Fruit fly (Drosophila melanogaster): ENCODE measurements around the gene rst.
A peak's percentile ranks its signal among the peaks of the same experiment; 100 is the strongest.

rst gene

DNA sequence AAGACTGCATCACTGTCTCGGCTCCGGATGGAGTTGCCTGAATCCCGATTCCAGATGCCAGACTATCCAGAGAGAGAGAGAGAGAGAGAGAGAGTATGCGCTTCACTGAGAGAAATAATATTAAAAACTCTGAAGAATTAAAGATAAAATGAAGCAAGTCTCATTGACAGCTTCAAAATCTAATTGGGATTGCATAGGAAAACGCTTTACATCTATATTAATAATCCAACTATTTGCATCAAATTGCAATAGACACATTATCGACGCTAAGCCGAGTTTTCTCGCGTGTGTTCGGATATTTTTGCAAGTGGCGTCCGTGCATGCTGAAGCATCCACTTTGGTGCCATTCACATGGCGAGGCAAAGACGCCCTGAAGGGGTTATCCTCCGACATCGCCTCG is 36.4 kb upstream of the rst start (continued):
- TF ChIP-seq jim (GFP tag; optimal IDR thresholded peaks at IDR 0.05) (no peak), woc (GFP tag; optimal IDR thresholded peaks at IDR 0.05) (peak; percentile 34), CG32264 (GFP tag; optimal IDR thresholded peaks at IDR 0.05) (no peak), sage (GFP tag; optimal IDR thresholded peaks at IDR 0.05) (no peak), Sp1 (GFP tag; optimal IDR thresholded peaks at IDR 0.05) (peak; percentile 33), ey (GFP tag; optimal IDR thresholded peaks at IDR 0.05) (peak; percentile 54), rgr (GFP tag; optimal IDR thresholded peaks at IDR 0.05) (peak; percentile 52)

DNA sequence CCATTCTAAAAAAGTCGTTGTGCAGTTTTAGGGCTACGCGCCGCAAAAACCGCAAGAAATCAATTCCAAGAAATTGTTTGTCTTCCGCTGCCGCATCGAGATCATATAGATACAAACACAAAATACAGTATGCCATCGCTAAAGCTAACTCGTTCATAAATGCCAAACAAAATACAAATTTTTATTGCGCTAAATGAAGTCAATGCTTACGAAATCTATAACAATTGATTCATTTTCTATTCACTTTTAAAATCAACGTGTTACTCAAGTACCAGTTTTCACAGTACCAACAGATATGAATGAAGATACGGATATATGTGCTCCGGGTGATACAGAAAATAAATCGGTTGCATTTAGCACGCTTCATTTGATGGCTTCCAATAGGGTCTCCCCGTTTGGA is 34.1 kb upstream of the rst start:
- TF ChIP-seq woc (GFP tag; optimal IDR thresholded peaks at IDR 0.05) (peak; percentile 17), HLH106 (tag; optimal IDR thresholded peaks at IDR 0.05) (peak; percentile 32), fru (GFP tag; optimal IDR thresholded peaks at IDR 0.05) (peak; percentile 27), rgr (GFP tag; optimal IDR thresholded peaks at IDR 0.05) (peak; percentile 31), Dfd (GFP tag; optimal IDR thresholded peaks at IDR 0.05) (no peak), Dif (GFP tag; optimal IDR thresholded peaks at IDR 0.05; ENCODE audit: partially characterized antibody) (no peak), ey (GFP tag; optimal IDR thresholded peaks at IDR 0.05) (peak; percentile 14), Hnf4 (GFP tag; optimal IDR thresholded peaks at IDR 0.05) (peak; percentile 27), foxo (GFP tag; optimal IDR thresholded peaks at IDR 0.05) (peak in 1 of 2 experiments; percentile 47), sv (GFP tag; optimal IDR thresholded peaks at IDR 0.05) (no peak), h (GFP tag; optimal IDR thresholded peaks at IDR 0.05) (peak; percentile 18)

dm6 chrX:3005759-3006158 is 32.1 kb upstream of the rst start:
- TF ChIP-seq pan (optimal IDR thresholded peaks at IDR 0.05), result no peak
- no peak for TF ChIP-seq usp (GFP tag; optimal IDR thresholded peaks at IDR 0.05)
- TF ChIP-seq Dif (GFP tag; optimal IDR thresholded peaks at IDR 0.05; ENCODE audit: partially characterized antibody), result no peak
- TF ChIP-seq jim (GFP tag; optimal IDR thresholded peaks at IDR 0.05), result no peak
- no peak for TF ChIP-seq CG32264 (GFP tag; optimal IDR thresholded peaks at IDR 0.05)
- no peak for TF ChIP-seq Myc (optimal IDR thresholded peaks at IDR 0.05)
- no peak for TF ChIP-seq ey (GFP tag; optimal IDR thresholded peaks at IDR 0.05)
- TF ChIP-seq Sp1 (GFP tag; optimal IDR thresholded peaks at IDR 0.05), result no peak
- no peak for TF ChIP-seq Jra (GFP tag; optimal IDR thresholded peaks at IDR 0.05)
- no peak for TF ChIP-seq CG9705 (GFP tag; optimal IDR thresholded peaks at IDR 0.05)
- TF ChIP-seq dmrt93B (GFP tag; optimal IDR thresholded peaks at IDR 0.05), result no peak
- no peak for TF ChIP-seq sv (GFP tag; optimal IDR thresholded peaks at IDR 0.05)
- no peak for TF ChIP-seq CrebA (GFP tag; optimal IDR thresholded peaks at IDR 0.05; ENCODE audit: borderline replicate concordance)
- TF ChIP-seq GATAd (GFP tag; optimal IDR thresholded peaks at IDR 0.05), result no peak
- no peak for TF ChIP-seq HLH106 (tag; optimal IDR thresholded peaks at IDR 0.05)
- TF ChIP-seq fru (GFP tag; optimal IDR thresholded peaks at IDR 0.05), result no peak
- no peak for TF ChIP-seq rgr (GFP tag; optimal IDR thresholded peaks at IDR 0.05)

- TF ChIP-seq psq (GFP tag; optimal IDR thresholded peaks at IDR 0.05), result no peak
- no peak for TF ChIP-seq CG32264 (GFP tag; optimal IDR thresholded peaks at IDR 0.05)
- no peak for TF ChIP-seq brk (GFP tag; optimal IDR thresholded peaks at IDR 0.05)
- TF ChIP-seq GATAd (GFP tag; optimal IDR thresholded peaks at IDR 0.05), result no peak
- TF ChIP-seq Hr83 (GFP tag; optimal IDR thresholded peaks at IDR 0.05; ENCODE audit: poor library complexity, severe bottlenecking), result no peak
- no peak for TF ChIP-seq woc (GFP tag; optimal IDR thresholded peaks at IDR 0.05)
- TF ChIP-seq jim (GFP tag; optimal IDR thresholded peaks at IDR 0.05), result no peak
Observed at dm6 chrX:3002148-3002547, 28.5 kb upstream of the rst start.

DNA sequence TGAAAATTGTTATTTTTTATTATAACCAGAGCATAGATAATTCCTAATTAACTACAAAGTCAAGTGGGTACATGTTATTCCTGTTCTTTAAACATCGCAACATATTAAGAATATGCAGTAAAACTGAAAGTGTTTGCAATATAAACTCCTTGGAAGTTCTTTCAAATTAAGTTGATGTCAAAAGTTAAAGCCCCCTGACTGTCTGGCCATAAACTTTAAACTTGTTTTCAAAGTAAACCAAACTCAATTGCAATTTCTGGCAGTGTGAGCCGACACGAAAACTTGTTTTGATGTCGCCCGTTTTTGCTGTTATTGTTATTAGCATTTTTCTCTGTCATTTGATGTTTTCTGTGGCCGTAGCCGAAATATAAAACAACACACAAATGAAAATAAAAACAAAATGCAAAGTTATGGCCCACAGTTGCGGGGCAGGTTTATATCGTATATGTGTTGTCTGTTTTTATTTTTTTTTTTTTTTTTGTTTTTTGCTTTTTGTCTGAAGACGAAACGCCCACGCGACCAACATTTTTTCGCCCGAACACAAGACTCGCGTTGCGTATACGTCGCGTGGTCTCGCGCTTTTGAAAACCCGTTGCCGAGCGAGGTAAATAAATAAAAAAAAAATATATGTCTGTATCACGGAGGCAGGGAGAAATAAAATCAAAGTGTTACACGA is 19.6 kb upstream of the rst start:
- TF ChIP-seq usp (GFP tag; optimal IDR thresholded peaks at IDR 0.05) (no peak), Hr78 (GFP tag; optimal IDR thresholded peaks at IDR 0.05) (no peak), psq (GFP tag; optimal IDR thresholded peaks at IDR 0.05) (no peak), woc (GFP tag; optimal IDR thresholded peaks at IDR 0.05) (no peak), sv (GFP tag; optimal IDR thresholded peaks at IDR 0.05) (peak; percentile 1)

dm6 chrX:2990952-2991351 is 17.3 kb upstream of the rst start:
- TF ChIP-seq Jra (GFP tag; optimal IDR thresholded peaks at IDR 0.05) (no peak), foxo (GFP tag; optimal IDR thresholded peaks at IDR 0.05) (no peak), OdsH (GFP tag; optimal IDR thresholded peaks at IDR 0.05) (no peak), woc (GFP tag; optimal IDR thresholded peaks at IDR 0.05) (no peak)

All from whole organism, wandering third instar larva.